Worm (Caenorhabditis elegans): ENCODE data around the gene sphk-1.
A peak's percentile ranks its signal among the peaks of the same experiment; 100 is the strongest.

sphk-1 gene

DNA sequence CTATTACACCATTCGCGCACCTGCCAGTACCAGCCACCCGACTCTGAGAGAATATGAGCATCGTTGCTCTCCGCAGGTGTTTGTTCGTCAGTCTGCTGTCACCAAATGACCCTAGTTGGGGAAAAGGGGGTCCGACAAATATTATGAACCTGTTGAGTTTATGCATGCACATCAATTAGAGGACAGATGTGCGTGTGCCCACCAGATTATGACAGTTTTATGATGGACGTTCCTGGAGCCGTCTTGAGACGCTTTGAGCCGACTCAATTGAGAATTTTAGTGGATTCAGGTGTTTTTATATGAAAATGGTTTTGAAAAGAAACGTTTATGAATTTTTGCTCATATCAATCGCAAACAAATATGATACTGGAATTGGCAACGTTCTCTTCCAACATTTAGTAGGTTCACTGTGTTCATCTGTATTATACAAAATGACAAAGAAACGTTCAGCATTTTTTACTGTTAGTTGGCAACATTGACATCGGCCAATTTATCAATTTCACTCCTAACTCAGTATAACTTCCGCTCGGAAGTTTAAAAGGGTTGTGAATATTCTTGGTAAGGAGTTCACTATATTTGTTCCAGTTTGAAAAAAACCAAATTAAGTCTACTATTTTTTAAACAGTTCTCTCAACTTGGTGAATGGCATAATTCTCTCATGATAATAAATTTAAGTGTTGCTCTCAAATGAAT, 45.9 kb upstream of the sphk-1 start (continued):
- TF ChIP-seq lin-54 (GFP tag; optimal IDR thresholded peaks at IDR 0.05), result peak; percentile 46
- peak; percentile 96 for TF ChIP-seq ama-1 (optimal IDR thresholded peaks at IDR 0.05)
- TF ChIP-seq ama-1 (GFP tag; optimal IDR thresholded peaks at IDR 0.05), result no peak
- no peak for TF ChIP-seq nhr-179 (tag; optimal IDR thresholded peaks at IDR 0.05)
- no peak for TF ChIP-seq F57C9.4 (tag; optimal IDR thresholded peaks at IDR 0.05)
- no peak for TF ChIP-seq lag-1 (GFP tag; IDR thresholded peaks at IDR 0.05)
- no peak for TF ChIP-seq Y67H2A.10 (GFP tag; conservative IDR thresholded peaks at IDR 0.05)
- TF ChIP-seq F22D6.2 (tag; optimal IDR thresholded peaks at IDR 0.05), result peak; percentile 34
- no peak for TF ChIP-seq sdz-38 (tag; optimal IDR thresholded peaks at IDR 0.05)
- TF ChIP-seq tbp1 (GFP tag; optimal IDR thresholded peaks at IDR 0.05), result peak; percentile 54
- TF ChIP-seq Y95B8A.8 (GFP tag; IDR thresholded peaks at IDR 0.05), result peak; percentile 82; the same call in 1 of the 2 replicates
- no peak for TF ChIP-seq snpc-1.1 (tag; optimal IDR thresholded peaks at IDR 0.05; ENCODE audit: insufficient read depth)
- TF ChIP-seq ceh-40 (GFP tag; IDR thresholded peaks at IDR 0.05), result peak; percentile 55; the same call in 1 of the 2 replicates
- peak; percentile 55 for TF ChIP-seq snpc-1.3 (tag; optimal IDR thresholded peaks at IDR 0.05; ENCODE audit: insufficient read depth)
- no peak for TF ChIP-seq ztf-6 (GFP tag; IDR thresholded peaks at IDR 0.05)
- peak; percentile 75 for TF ChIP-seq dox-1 (GFP tag; IDR thresholded peaks at IDR 0.05)
- 0 out of 2 replicates have a peak, but pooled peaks have one; percentile 10 for TF ChIP-seq egl-44 (GFP tag; IDR thresholded peaks at IDR 0.05)
- TF ChIP-seq chd-7 (tag; optimal IDR thresholded peaks at IDR 0.05), result peak; percentile 86
- peak; percentile 77 for TF ChIP-seq ztf-3 (GFP tag; optimal IDR thresholded peaks at IDR 0.05)

DNA sequence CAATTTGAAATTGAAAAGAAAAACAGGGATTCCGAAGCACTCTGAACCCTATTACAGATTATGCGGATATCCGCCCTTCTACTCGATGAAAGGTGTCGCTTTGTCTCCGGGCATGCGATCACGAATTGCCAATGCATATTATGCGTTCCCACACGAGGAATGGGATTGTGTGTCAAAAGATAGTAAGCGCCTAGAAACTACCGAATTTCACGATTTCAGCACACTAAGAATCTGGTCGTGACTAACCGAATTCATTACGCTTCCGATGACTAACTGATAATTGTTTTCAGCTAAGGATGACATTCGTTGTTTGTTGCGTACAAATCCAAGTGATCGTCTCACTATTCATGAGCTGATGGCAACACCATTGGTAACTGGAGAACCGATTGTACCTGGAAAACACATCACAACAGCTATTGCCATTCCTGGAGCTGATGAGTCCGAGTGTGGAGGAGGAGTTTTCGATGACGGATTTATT, 44.9 kb upstream of the sphk-1 start:
- TF ChIP-seq tbx-9 (tag; optimal IDR thresholded peaks at IDR 0.05; ENCODE audit: borderline replicate concordance), result no peak
- TF ChIP-seq F39B2.1 (GFP tag; IDR thresholded peaks at IDR 0.05), result no peak
- no peak for TF ChIP-seq T07F8.4 (tag; optimal IDR thresholded peaks at IDR 0.05)
- TF ChIP-seq gei-17 (GFP tag; optimal IDR thresholded peaks at IDR 0.05), result peak; percentile 37
- no peak for TF ChIP-seq egrh-3 (GFP tag; IDR thresholded peaks at IDR 0.05)
- TF ChIP-seq dox-1 (GFP tag; IDR thresholded peaks at IDR 0.05), result peak; percentile 52; the same call in 1 of the 2 replicates
- TF ChIP-seq F23B12.7 (tag; optimal IDR thresholded peaks at IDR 0.05; ENCODE audit: insufficient read depth), result no peak
- TF ChIP-seq F33H1.4 (GFP tag; IDR thresholded peaks at IDR 0.05), result no peak
- no peak for TF ChIP-seq hrde-1 (tag; optimal IDR thresholded peaks at IDR 0.05; ENCODE audit: borderline replicate concordance)
- TF ChIP-seq nhr-27 (tag; optimal IDR thresholded peaks at IDR 0.05), result no peak
- no peak for TF ChIP-seq ceh-27 (GFP tag; optimal IDR thresholded peaks at IDR 0.05)
- TF ChIP-seq fkh-3 (tag; optimal IDR thresholded peaks at IDR 0.05), result peak; percentile 31
- 0 out of 2 replicates have a peak, but pooled peaks have one; percentile 16 for TF ChIP-seq egl-44 (GFP tag; IDR thresholded peaks at IDR 0.05)
- TF ChIP-seq Y53G8AR.9 (GFP tag; conservative IDR thresholded peaks at IDR 0.05), result peak; percentile 79; the same call in 1 of the 2 replicates
- no peak for TF ChIP-seq bed-2 (GFP tag; IDR thresholded peaks at IDR 0.05)
- TF ChIP-seq madf-6 (GFP tag; IDR thresholded peaks at IDR 0.05), result no peak
- TF ChIP-seq tbp1 (GFP tag; optimal IDR thresholded peaks at IDR 0.05), result no peak
- TF ChIP-seq cebp-1 (GFP tag; IDR thresholded peaks at IDR 0.05), result peak; percentile 52
- TF ChIP-seq cebp-1 (tag; optimal IDR thresholded peaks at IDR 0.05), result peak; percentile 66
- TF ChIP-seq lir-1 (GFP tag; conservative IDR thresholded peaks at IDR 0.05), result no peak
- TF ChIP-seq attf-6 (GFP tag; IDR thresholded peaks at IDR 0.05), result no peak
- peak; percentile 64; the same call in 1 of the 2 replicates for TF ChIP-seq madf-3 (GFP tag; IDR thresholded peaks at IDR 0.05)
- no peak for TF ChIP-seq pha-4 (tag; optimal IDR thresholded peaks at IDR 0.05)
- TF ChIP-seq ama-1 (optimal IDR thresholded peaks at IDR 0.05), result peak; percentile 23
- TF ChIP-seq ama-1 (GFP tag; optimal IDR thresholded peaks at IDR 0.05), result no peak
- TF ChIP-seq him-1 (tag; optimal IDR thresholded peaks at IDR 0.05), result no peak
- no peak for TF ChIP-seq ztf-3 (GFP tag; optimal IDR thresholded peaks at IDR 0.05)
- no peak for TF ChIP-seq Y56A3A.18 (GFP tag; IDR thresholded peaks at IDR 0.05)
- no peak for TF ChIP-seq lag-1 (GFP tag; IDR thresholded peaks at IDR 0.05)
- TF ChIP-seq K11D2.4 (GFP tag; IDR thresholded peaks at IDR 0.05), result peak; percentile 44
- peak; percentile 23 for TF ChIP-seq athp-1 (tag; optimal IDR thresholded peaks at IDR 0.05)
- no peak; the same call in 1 of the 2 replicates for TF ChIP-seq ceh-58 (GFP tag; IDR thresholded peaks at IDR 0.05)
- no peak for TF ChIP-seq nhr-179 (tag; optimal IDR thresholded peaks at IDR 0.05)
- TF ChIP-seq hmg-20 (GFP tag; IDR thresholded peaks at IDR 0.05), result no peak
